Fruit fly (Drosophila melanogaster) Kc167 (cell line): ENCODE measurements around the gene lectin-33A.

Source experiments
- Myc ChIP-seq: fragments of >200 bp; optimal IDR thresholded peaks from 2 replicates; lab custom pipeline; 2017; ENCODE audit warnings: missing external identifiers
- Sin3A ChIP-seq: fragments of >200 bp; optimal IDR thresholded peaks from 2 replicates; lab custom pipeline; 2018; ENCODE audit warnings: missing external identifiers
- h ChIP-seq: fragments of >200 bp; optimal IDR thresholded peaks from 3 replicates; lab custom pipeline; 2018; ENCODE audit warnings: missing external identifiers
- insv ChIP-seq: fragments of >200 bp; optimal IDR thresholded peaks from 3 replicates; lab custom pipeline; 2018; ENCODE audit warnings: missing external identifiers
- psq ChIP-seq: fragments of >200 bp; optimal IDR thresholded peaks from 2 replicates; lab custom pipeline; 2017; ENCODE audit warnings: missing external identifiers
- ttk ChIP-seq: sonication (Bioruptor generic); optimal IDR thresholded peaks from 2 replicates; lab custom pipeline; 2017; ENCODE audit warnings: missing external identifiers

DNA sequence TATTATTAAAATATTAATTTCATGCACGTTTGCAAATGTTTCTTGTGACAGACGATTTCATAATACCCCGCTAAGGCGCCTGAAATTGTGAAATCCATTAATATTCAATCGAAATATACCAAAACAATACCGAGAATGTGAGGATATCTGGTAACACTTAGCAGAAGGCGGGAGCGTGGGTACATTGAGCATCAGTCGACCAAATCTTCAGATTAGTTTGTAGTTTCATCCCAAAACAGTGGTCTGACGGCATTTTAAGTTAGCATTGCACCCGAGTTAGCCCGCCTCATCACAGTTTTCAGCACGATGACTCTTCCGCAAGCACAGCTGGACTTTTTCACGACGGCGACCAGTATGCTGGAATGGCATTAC is 2.8 kb downstream of the lectin-33A start, which contains the start of gene Nup154:
- no peak for TF ChIP-seq Sin3A (lab: Kevin White, UChicago)
- no peak for TF ChIP-seq insv (lab: Kevin White, UChicago)
- no peak for TF ChIP-seq ttk (lab: Kevin White, UChicago)
- TF ChIP-seq psq (lab: Kevin White, UChicago) = no peak
- no peak for TF ChIP-seq Myc
- TF ChIP-seq h (lab: Kevin White, UChicago) = no peak
